Worm (Caenorhabditis elegans) whole organism, L3 larva: ENCODE data around the gene W01B6.5.

Source experiments
- ZK546.5 ChIP-seq: sonication (generic microtip); optimal IDR thresholded peaks from 2 replicates; lab custom pipeline; 2017; ENCODE audit warnings: missing biosample characterization, missing genetic modification characterization
- ama-1 ChIP-seq: fragments of 150-350 bp; optimal IDR thresholded peaks from 2 replicates; lab custom pipeline; 2018
- ceh-16 ChIP-seq: sonication (generic microtip); optimal IDR thresholded peaks from 2 replicates; lab custom pipeline; 2017; ENCODE audit warnings: missing biosample characterization, missing genetic modification characterization
- ceh-28 ChIP-seq: fragments of 150-350 bp; optimal IDR thresholded peaks from 2 replicates; lab custom pipeline; 2014; ENCODE audit warnings: missing biosample characterization, missing genetic modification reagents, missing genetic modification characterization
- ceh-82 ChIP-seq: fragments of 150-350 bp; optimal IDR thresholded peaks from 2 replicates; lab custom pipeline; 2014; ENCODE audit warnings: missing biosample characterization, missing genetic modification characterization
- daf-12 ChIP-seq: fragments of 150-350 bp; optimal IDR thresholded peaks from 2 replicates; lab custom pipeline; 2014; ENCODE audit warnings: missing biosample characterization, missing genetic modification reagents, missing genetic modification characterization
- egl-27 ChIP-seq: sonication (generic microtip); optimal IDR thresholded peaks from 4 replicates; lab custom pipeline; 2017; ENCODE audit warnings: missing biosample characterization, missing genetic modification reagents, missing genetic modification characterization
- egl-5 ChIP-seq: fragments of 150-350 bp; optimal IDR thresholded peaks from 2 replicates; lab custom pipeline; 2017; ENCODE audit warnings: missing biosample characterization, missing genetic modification reagents, missing genetic modification characterization, inconsistent platforms
- elt-1 ChIP-seq: fragments of 150-350 bp; optimal IDR thresholded peaks from 2 replicates; lab custom pipeline; 2014; ENCODE audit warnings: missing biosample characterization, missing genetic modification characterization
- fkh-10 ChIP-seq: sonication (generic microtip); optimal IDR thresholded peaks from 2 replicates; lab custom pipeline; 2017; ENCODE audit warnings: missing biosample characterization, missing genetic modification reagents, missing genetic modification characterization
- hmg-11 ChIP-seq: sonication (generic microtip); optimal IDR thresholded peaks from 2 replicates; lab custom pipeline; 2016; ENCODE audit warnings: missing genetic modification characterization, missing compliant biosample characterization
- mdl-1 ChIP-seq: fragments of 150-350 bp; optimal IDR thresholded peaks from 2 replicates; lab custom pipeline; 2014; ENCODE audit warnings: missing biosample characterization, missing genetic modification characterization
- mml-1 ChIP-seq: fragments of 150-350 bp; sonication (generic microtip); optimal IDR thresholded peaks from 3 replicates; lab custom pipeline; 2014; ENCODE audit warnings: missing biosample characterization, missing genetic modification characterization
- nfya-1 ChIP-seq: sonication (generic microtip); optimal IDR thresholded peaks from 2 replicates; lab custom pipeline; 2017; ENCODE audit warnings: missing genetic modification characterization, mild to moderate bottlenecking, missing compliant biosample characterization, antibody characterized with exemption, moderate library complexity; ENCODE audit not compliant: insufficient read depth
- nhr-11 ChIP-seq: fragments of 150-350 bp; optimal IDR thresholded peaks from 2 replicates; lab custom pipeline; 2014; ENCODE audit warnings: missing biosample characterization, missing genetic modification characterization
- nhr-12 ChIP-seq: fragments of 150-350 bp; optimal IDR thresholded peaks from 2 replicates; lab custom pipeline; 2014; ENCODE audit warnings: missing biosample characterization, missing genetic modification characterization
- nhr-28 ChIP-seq: fragments of 150-350 bp; optimal IDR thresholded peaks from 2 replicates; lab custom pipeline; 2014; ENCODE audit warnings: missing biosample characterization, missing genetic modification characterization
- nhr-67 ChIP-seq: fragments of 150-350 bp; optimal IDR thresholded peaks from 2 replicates; lab custom pipeline; 2014; ENCODE audit warnings: missing biosample characterization, missing genetic modification characterization
- nhr-76 ChIP-seq: fragments of 150-350 bp; sonication (generic microtip); optimal IDR thresholded peaks from 5 replicates; lab custom pipeline; 2014; ENCODE audit warnings: missing biosample characterization, missing genetic modification characterization
- skn-1 ChIP-seq: fragments of 150-350 bp; optimal IDR thresholded peaks from 2 replicates; lab custom pipeline; 2014; ENCODE audit warnings: missing biosample characterization, missing genetic modification characterization
- snpc-4 ChIP-seq: fragments of 150-350 bp; optimal IDR thresholded peaks from 2 replicates; lab custom pipeline; 2014; ENCODE audit warnings: missing biosample characterization, missing genetic modification characterization
- unc-62 ChIP-seq: fragments of 150-350 bp; sonication (generic microtip); optimal IDR thresholded peaks from 4 replicates; lab custom pipeline; 2014; ENCODE audit warnings: missing biosample characterization, missing genetic modification reagents, missing genetic modification characterization
- zag-1 ChIP-seq: fragments of 150-350 bp; optimal IDR thresholded peaks from 2 replicates; lab custom pipeline; 2014; ENCODE audit warnings: missing biosample characterization, missing genetic modification characterization
- ztf-11 ChIP-seq: fragments of 150-350 bp; optimal IDR thresholded peaks from 2 replicates; lab custom pipeline; 2014; ENCODE audit warnings: missing biosample characterization, missing genetic modification characterization
- ztf-4 ChIP-seq: fragments of 150-350 bp; optimal IDR thresholded peaks from 2 replicates; lab custom pipeline; 2014; ENCODE audit warnings: missing biosample characterization, missing genetic modification characterization

Gene W01B6.5

ce11 chrIV:10122205-10122604 lies 46.2 kb downstream of the W01B6.5 start, which contains the start of gene irld-21:
Gene irld-21, minus strand, starts transcription at chrIV:10122305.
- TF ChIP-seq ceh-82 (tag; lab: Kevin White, UChicago) (no peak), ztf-4 (tag; lab: Kevin White, UChicago) (no peak), nhr-76 (no peak), snpc-4 (tag; lab: Kevin White, UChicago) (no peak), egl-5 (tag; lab: Kevin White, UChicago) (no peak), ZK546.5 (tag; lab: Kevin White, UChicago) (no peak), nfya-1 (tag; lab: Kevin White, UChicago) (no peak), mdl-1 (tag; lab: Kevin White, UChicago) (no peak), nhr-12 (tag; lab: Kevin White, UChicago) (no peak)

- TF ChIP-seq egl-27 (no peak), snpc-4 (tag; lab: Kevin White, UChicago) (no peak), zag-1 (tag; lab: Kevin White, UChicago) (no peak), mml-1 (no peak), nhr-11 (no peak), ceh-16 (tag; lab: Kevin White, UChicago) (no peak), ceh-82 (tag; lab: Kevin White, UChicago) (no peak), nhr-28 (no peak), ZK546.5 (tag; lab: Kevin White, UChicago) (no peak), hmg-11 (tag; lab: Kevin White, UChicago) (no peak), nhr-67 (tag; lab: Kevin White, UChicago) (no peak), skn-1 (tag; lab: Kevin White, UChicago) (no peak), fkh-10 (GFP tag; lab: Kevin White, UChicago) (no peak), egl-5 (tag; lab: Kevin White, UChicago) (no peak), unc-62 (GFP tag; lab: Kevin White, UChicago) (no peak), elt-1 (tag; lab: Kevin White, UChicago) (no peak), ceh-28 (tag; lab: Kevin White, UChicago) (no peak), ama-1 (lab: Kevin White, UChicago) (no peak), daf-12 (tag; lab: Kevin White, UChicago) (no peak), ztf-11 (tag; lab: Kevin White, UChicago) (no peak)
Measured at ce11 chrIV:10126544-10126943, 50.5 kb downstream of the W01B6.5 start, which contains the start of gene ctf-18. Gene ctf-18, minus strand, starts transcription at chrIV:10126644.
